Fruit fly (Drosophila melanogaster) whole organism, embryonic: ENCODE data around the gene Ugt35D1.

ENCODE experiments used
- CG15601 ChIP-seq: fragments of 200-800 bp; sonication (Bioruptor generic); optimal IDR thresholded peaks from 3 replicates; lab custom pipeline; 2019; ENCODE audit warnings: missing biosample characterization, mild to moderate bottlenecking, missing genetic modification characterization, moderate library complexity
- CG18476 ChIP-seq: fragments of 200-800 bp; sonication (Bioruptor generic); optimal IDR thresholded peaks from 2 replicates; lab custom pipeline; 2016; ENCODE audit warnings: missing biosample characterization, mild to moderate bottlenecking, missing genetic modification characterization
- CG30403 ChIP-seq: fragments of 200-800 bp; sonication (Bioruptor generic); optimal IDR thresholded peaks from 3 replicates; lab custom pipeline; 2016; ENCODE audit warnings: missing biosample characterization, missing genetic modification characterization
- CG9817 ChIP-seq: fragments of 200-800 bp; sonication (Bioruptor generic); optimal IDR thresholded peaks from 2 replicates; lab custom pipeline; 2018; ENCODE audit warnings: missing biosample characterization, mild to moderate bottlenecking, missing genetic modification characterization, moderate library complexity
- Med ChIP-seq: fragments of 200-800 bp; sonication (Bioruptor generic); peaks from one replicate; lab custom pipeline; 2016; ENCODE audit warnings: missing biosample characterization, missing genetic modification characterization, mild to moderate bottlenecking, inconsistent platforms, moderate library complexity
- Neu2 ChIP-seq: fragments of 200-800 bp; sonication (Bioruptor generic); optimal IDR thresholded peaks from 3 replicates; lab custom pipeline; 2016; ENCODE audit warnings: missing biosample characterization, missing genetic modification characterization, borderline replicate concordance
- Sin3A ChIP-seq: fragments of >200 bp; optimal IDR thresholded peaks from 2 replicates; lab custom pipeline; 2018
- Vsx1 ChIP-seq: fragments of 200-800 bp; sonication (Bioruptor generic); optimal IDR thresholded peaks from 2 replicates; lab custom pipeline; 2017; ENCODE audit warnings: missing biosample characterization, mild to moderate bottlenecking, missing genetic modification characterization, missing genetic modification reagents
- ara ChIP-seq: fragments of 200-800 bp; sonication (Bioruptor generic); IDR thresholded peaks from 2 replicates; pipeline ENCODE4 v1.3.6; 2022; ENCODE audit warnings: missing biosample characterization, missing genetic modification characterization
- ssp ChIP-seq: fragments of 200-800 bp; sonication (Bioruptor generic); IDR thresholded peaks from 2 replicates; pipeline ENCODE4 v1.3.6; 2022; ENCODE audit warnings: missing biosample characterization, missing genetic modification characterization
- wor ChIP-seq: fragments of 200-800 bp; sonication (Bioruptor generic); IDR thresholded peaks from 2 replicates; pipeline ENCODE4 v1.3.6; 2022; ENCODE audit warnings: missing biosample characterization, missing genetic modification characterization

DNA sequence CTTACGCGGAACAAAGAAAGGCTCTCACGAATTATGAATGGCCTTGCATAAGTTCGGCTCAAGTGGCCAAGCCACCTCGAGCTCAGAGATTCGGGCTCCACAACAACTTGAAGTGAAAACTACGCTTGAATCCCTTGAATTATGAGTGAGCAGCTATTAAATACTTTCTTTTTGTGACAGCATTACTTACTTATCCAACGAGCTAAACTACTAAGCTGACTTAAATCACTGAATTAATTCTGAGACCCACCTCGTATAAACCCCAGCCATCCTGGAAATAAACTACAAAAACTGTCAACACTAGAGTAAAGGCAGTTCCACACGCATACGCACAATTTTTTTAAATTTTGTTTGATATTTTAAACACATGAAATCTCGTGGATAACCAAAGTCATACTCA is 23.0 kb downstream of the Ugt35D1 start, which contains the start of gene gskt:
- TF ChIP-seq Neu2 (GFP tag; lab: Kevin White, UChicago): no peak
- no peak for TF ChIP-seq ara (GFP tag; lab: Robert Waterston, UW)
- TF ChIP-seq CG18476 (GFP tag; lab: Kevin White, UChicago): no peak
- TF ChIP-seq Sin3A (lab: Kevin White, UChicago): no peak
- TF ChIP-seq CG15601 (tag; lab: Kevin White, UChicago): no peak
- TF ChIP-seq Med (GFP tag; lab: Kevin White, UChicago): no peak
- no peak for TF ChIP-seq wor
- no peak for TF ChIP-seq CG9817 (tag; lab: Kevin White, UChicago)
- no peak for TF ChIP-seq ssp (GFP tag; lab: Robert Waterston, UW)
- TF ChIP-seq CG30403 (GFP tag; lab: Kevin White, UChicago): no peak
- no peak for TF ChIP-seq Vsx1 (GFP tag; lab: Kevin White, UChicago)
